Fruit fly (Drosophila melanogaster): ENCODE measurements around the gene CG45122.
A peak's percentile ranks its signal among the peaks of the same experiment; 100 is the strongest.

The CG45122 gene

DNA sequence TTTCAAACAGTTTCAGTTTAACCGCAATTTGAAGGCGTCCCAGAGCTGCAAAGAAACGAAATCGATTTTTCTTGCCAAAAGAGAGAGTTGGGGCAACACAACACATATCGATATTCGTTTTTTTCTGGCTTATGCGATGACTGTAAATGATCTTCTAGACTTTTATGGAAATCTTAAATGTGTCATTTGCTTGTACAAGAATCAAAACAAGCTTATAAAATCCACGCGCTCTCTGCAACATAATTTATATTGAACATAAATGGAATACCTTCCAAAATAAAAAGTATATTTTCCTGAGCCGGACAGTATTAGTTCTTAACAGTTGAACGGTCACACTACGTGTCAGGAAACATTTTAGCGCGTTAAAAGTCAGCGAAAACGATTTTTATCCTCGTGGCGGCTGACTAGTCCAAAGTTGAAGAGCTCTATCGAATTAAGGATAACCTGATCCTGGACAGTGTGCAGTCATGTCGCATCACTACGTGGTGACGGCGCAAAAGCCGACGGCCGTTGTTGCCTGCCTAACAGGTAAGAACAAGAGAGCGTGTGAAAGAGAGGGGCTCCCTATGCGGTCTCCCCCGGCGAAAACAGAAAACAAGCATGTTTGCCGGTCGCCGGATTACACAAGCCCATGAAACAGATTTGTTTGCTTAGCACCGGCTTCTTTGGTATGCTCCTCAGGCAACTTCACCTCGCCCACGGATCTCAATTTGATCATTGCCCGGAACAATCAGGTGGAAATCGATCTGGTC, 8.2 kb downstream of the CG45122 start, which contains the start of gene pic (continued):
- TF ChIP-seq HLH4C (GFP tag; IDR thresholded peaks at IDR 0.05; ENCODE audit: partially characterized antibody) (peak; percentile 79), Elba2 (GFP tag; optimal IDR thresholded peaks at IDR 0.05) (no peak), tna (GFP tag; IDR thresholded peaks at IDR 0.05; ENCODE audit: partially characterized antibody) (peak; percentile 51), CG8388 (GFP tag; optimal IDR thresholded peaks at IDR 0.05) (no peak), CG16779 (GFP tag; IDR thresholded peaks at IDR 0.05) (no peak), Deaf1 (tag; optimal IDR thresholded peaks at IDR 0.05) (no peak), slp2 (GFP tag; optimal IDR thresholded peaks at IDR 0.05) (no peak), gsb-n (tag; optimal IDR thresholded peaks at IDR 0.05) (no peak), sob (GFP tag; IDR thresholded peaks at IDR 0.05) (no peak), usp (GFP tag; optimal IDR thresholded peaks at IDR 0.05) (no peak), yki (optimal IDR thresholded peaks at IDR 0.05) (no peak), BEAF-32 (GFP tag; optimal IDR thresholded peaks at IDR 0.05) (peak; percentile 89), kah (GFP tag; optimal IDR thresholded peaks at IDR 0.05) (no peak), wor (GFP tag; IDR thresholded peaks at IDR 0.05) (no peak), Sin3A (optimal IDR thresholded peaks at IDR 0.05) (peak; percentile 93), CG2202 (tag; optimal IDR thresholded peaks at IDR 0.05) (no peak), CG4424 (GFP tag; optimal IDR thresholded peaks at IDR 0.05) (no peak), zen (tag; optimal IDR thresholded peaks at IDR 0.05) (peak; percentile 24), dmrt11E (tag; optimal IDR thresholded peaks at IDR 0.05) (peak; percentile 11), Trl (optimal IDR thresholded peaks at IDR 0.05) (peak; percentile 21 to 46), Trl (GFP tag; optimal IDR thresholded peaks at IDR 0.05) (peak; percentile 30), vnd (GFP tag; IDR thresholded peaks at IDR 0.05; ENCODE audit: partially characterized antibody) (peak; percentile 70), NK7.1 (GFP tag; optimal IDR thresholded peaks at IDR 0.05) (no peak), Bteb2 (GFP tag; optimal IDR thresholded peaks at IDR 0.05) (no peak), CG17385 (GFP tag; optimal IDR thresholded peaks at IDR 0.05) (peak; percentile 86), CG10462 (GFP tag; optimal IDR thresholded peaks at IDR 0.05) (no peak), dm (GFP tag; optimal IDR thresholded peaks at IDR 0.05) (peak; percentile 32), CG17568 (GFP tag; optimal IDR thresholded peaks at IDR 0.05) (no peak), GATAe (GFP tag; conservative IDR thresholded peaks at IDR 0.05) (no peak), trh (GFP tag; optimal IDR thresholded peaks at IDR 0.05) (no peak), CG8924 (tag; optimal IDR thresholded peaks at IDR 0.05) (no peak), caup (GFP tag; optimal IDR thresholded peaks at IDR 0.05; ENCODE audit: severe bottlenecking) (no peak), CG8944 (GFP tag; optimal IDR thresholded peaks at IDR 0.05) (no peak), HmgD (GFP tag; optimal IDR thresholded peaks at IDR 0.05) (peak; percentile 26), lilli (GFP tag; optimal IDR thresholded peaks at IDR 0.05) (no peak), row (GFP tag; IDR thresholded peaks at IDR 0.05) (peak; percentile 69), exex (tag; optimal IDR thresholded peaks at IDR 0.05) (no peak)

DNA sequence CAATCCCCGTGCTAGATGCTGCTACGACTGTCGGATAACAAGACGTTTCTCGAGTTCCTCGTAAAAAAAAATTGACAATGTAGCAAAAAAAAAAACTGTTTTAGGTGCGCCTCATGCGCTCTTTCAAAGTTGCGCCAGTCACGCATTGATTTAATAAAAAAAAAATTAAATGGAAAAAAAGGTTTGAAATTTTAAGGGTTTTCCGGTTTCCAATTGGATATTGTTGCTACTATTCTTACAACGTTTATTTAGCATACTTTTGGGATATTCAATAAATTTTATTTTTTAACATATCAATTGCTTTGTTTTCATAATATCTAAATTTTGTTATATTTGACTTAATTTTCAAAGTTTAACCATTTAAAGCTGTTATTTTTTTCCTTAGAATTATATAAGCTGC, 12.6 kb downstream of the CG45122 start:
- TF ChIP-seq CG2199 (GFP tag; IDR thresholded peaks at IDR 0.05) (no peak), lab (GFP tag; optimal IDR thresholded peaks at IDR 0.05) (no peak), insv (GFP tag; optimal IDR thresholded peaks at IDR 0.05) (peak; percentile 7 to 92)
